Worm (Caenorhabditis elegans) whole organism, L2 larva: Measurements from ENCODE around the gene K04C1.3.

Experiments used
- F13H6.1 ChIP-seq: sonication (generic microtip); optimal IDR thresholded peaks from 2 replicates; lab custom pipeline; 2016; ENCODE audit warnings: missing genetic modification characterization, missing compliant biosample characterization
- ZK546.5 ChIP-seq: sonication (generic microtip); optimal IDR thresholded peaks from 2 replicates; lab custom pipeline; 2017; ENCODE audit warnings: missing biosample characterization, missing genetic modification characterization
- gmeb-1 ChIP-seq: fragments of 150-350 bp; optimal IDR thresholded peaks from 2 replicates; lab custom pipeline; 2014; ENCODE audit warnings: missing biosample characterization, missing genetic modification characterization
- lsy-2 ChIP-seq, 2 experiments: fragments of 150-350 bp in 1 of 2; sonication (generic microtip) in 1 of 2; optimal IDR thresholded peaks; 2 replicates each; lab custom pipeline; 2014 to 2017; ENCODE audit warnings: missing biosample characterization in 2 of 2, missing genetic modification characterization in 2 of 2
- nhr-6 ChIP-seq: fragments of 150-350 bp; optimal IDR thresholded peaks from 2 replicates; lab custom pipeline; 2014; ENCODE audit warnings: missing biosample characterization, missing genetic modification characterization
- ztf-11 ChIP-seq: sonication (generic microtip); optimal IDR thresholded peaks from 2 replicates; lab custom pipeline; 2017; ENCODE audit warnings: missing biosample characterization, missing genetic modification characterization

- TF ChIP-seq nhr-6 (no peak), ZK546.5 (tag; lab: Kevin White, UChicago) (no peak), lsy-2 (tag; optimal IDR thresholded peaks at IDR 0.05; lab: Kevin White, UChicago) (no peak), gmeb-1 (tag; lab: Kevin White, UChicago) (no peak), F13H6.1 (tag; lab: Kevin White, UChicago) (no peak), ztf-11 (tag; lab: Kevin White, UChicago) (no peak)
Measured at ce11 chrX:14257661-14258060, 14.5 kb upstream of the K04C1.3 start, which contains the start of gene E02H4.4.
